Fruit fly (Drosophila melanogaster) whole organism, prepupa: ENCODE data around the gene CG9451.

Source experiments
- Blimp-1 ChIP-seq: fragments of 200-800 bp; sonication (Bioruptor generic); optimal IDR thresholded peaks from 3 replicates; lab custom pipeline; 2017; ENCODE audit warnings: missing biosample characterization, missing genetic modification characterization, mild to moderate bottlenecking, moderate library complexity, missing genetic modification reagents
- CG10631 ChIP-seq: fragments of 200-800 bp; sonication (Bioruptor generic); optimal IDR thresholded peaks from 2 replicates; lab custom pipeline; 2016; ENCODE audit warnings: missing biosample characterization, missing genetic modification characterization
- CG11294 ChIP-seq: fragments of 200-800 bp; sonication (Bioruptor generic); IDR thresholded peaks from 2 replicates; pipeline ENCODE4 v1.3.6; 2022; ENCODE audit warnings: missing biosample characterization, missing genetic modification characterization
- CG11762 ChIP-seq: fragments of 200-800 bp; sonication (Bioruptor generic); optimal IDR thresholded peaks from 3 replicates; lab custom pipeline; 2016; ENCODE audit warnings: missing biosample characterization, missing genetic modification characterization; ENCODE audit not compliant: insufficient read depth
- CG1621 ChIP-seq: fragments of 200-800 bp; sonication (Bioruptor generic); optimal IDR thresholded peaks from 3 replicates; lab custom pipeline; 2018; ENCODE audit warnings: missing biosample characterization, mild to moderate bottlenecking, missing genetic modification characterization
- CG3032 ChIP-seq: fragments of 200-800 bp; optimal IDR thresholded peaks from 2 replicates; lab custom pipeline; 2019; ENCODE audit warnings: missing biosample characterization, mild to moderate bottlenecking, missing genetic modification characterization, moderate library complexity
- CG31627 ChIP-seq: fragments of 200-800 bp; sonication (Bioruptor generic); optimal IDR thresholded peaks from 3 replicates; lab custom pipeline; 2016; ENCODE audit warnings: missing biosample characterization, missing genetic modification characterization
- CG32006 ChIP-seq: fragments of 200-800 bp; sonication (Bioruptor generic); optimal IDR thresholded peaks from 3 replicates; lab custom pipeline; 2017; ENCODE audit warnings: missing biosample characterization, mild to moderate bottlenecking, missing genetic modification characterization
- CG34406 ChIP-seq: fragments of 200-800 bp; sonication (Bioruptor generic); optimal IDR thresholded peaks from 3 replicates; lab custom pipeline; 2016; ENCODE audit warnings: missing biosample characterization, missing genetic modification characterization
- CG4318 ChIP-seq: fragments of 200-800 bp; sonication (Bioruptor generic); optimal IDR thresholded peaks from 3 replicates; lab custom pipeline; 2017; ENCODE audit warnings: missing biosample characterization, mild to moderate bottlenecking, missing genetic modification characterization
- CG6792 ChIP-seq: fragments of 200-800 bp; sonication (Bioruptor generic); optimal IDR thresholded peaks from 3 replicates; lab custom pipeline; 2016; ENCODE audit warnings: missing biosample characterization, missing genetic modification characterization
- CG6808 ChIP-seq: fragments of 200-800 bp; sonication (Bioruptor generic); optimal IDR thresholded peaks from 3 replicates; lab custom pipeline; 2017; ENCODE audit warnings: missing biosample characterization, missing genetic modification characterization, mild to moderate bottlenecking, moderate library complexity, missing genetic modification reagents
- CG6854 ChIP-seq: fragments of 200-800 bp; sonication (Bioruptor generic); optimal IDR thresholded peaks from 2 replicates; lab custom pipeline; 2017; ENCODE audit warnings: missing biosample characterization, mild to moderate bottlenecking, missing genetic modification characterization
- CG7368 ChIP-seq: fragments of 200-800 bp; sonication (Bioruptor generic); optimal IDR thresholded peaks from 3 replicates; lab custom pipeline; 2016; ENCODE audit warnings: missing biosample characterization, missing genetic modification characterization
- CG8119 ChIP-seq: fragments of 200-800 bp; sonication (Bioruptor generic); IDR thresholded peaks from 3 replicates; pipeline ENCODE4 v1.3.6; 2022; ENCODE audit warnings: missing biosample characterization, missing genetic modification characterization
- CG8319 ChIP-seq: fragments of 200-800 bp; sonication (Bioruptor generic); optimal IDR thresholded peaks from 3 replicates; lab custom pipeline; 2016; ENCODE audit warnings: missing biosample characterization, missing genetic modification characterization
- CG9139 ChIP-seq: fragments of 200-800 bp; sonication (Bioruptor generic); optimal IDR thresholded peaks from 3 replicates; lab custom pipeline; 2017; ENCODE audit warnings: missing biosample characterization, mild to moderate bottlenecking, missing genetic modification characterization
- Eip75B ChIP-seq: fragments of 200-800 bp; sonication (Bioruptor generic); optimal IDR thresholded peaks from 3 replicates; lab custom pipeline; 2016; ENCODE audit warnings: missing biosample characterization, missing genetic modification characterization
- Eip78C ChIP-seq: fragments of 200-800 bp; sonication (Bioruptor generic); peaks from one replicate; lab custom pipeline; 2016; ENCODE audit warnings: missing biosample characterization, missing genetic modification characterization
- Ets96B ChIP-seq: fragments of 200-800 bp; optimal IDR thresholded peaks from 2 replicates; lab custom pipeline; 2019; ENCODE audit warnings: missing biosample characterization, mild to moderate bottlenecking, missing genetic modification characterization, moderate library complexity
- Hr38 ChIP-seq: sonication (Bioruptor generic); optimal IDR thresholded peaks from 2 replicates; lab custom pipeline; 2016; ENCODE audit warnings: missing biosample characterization, missing genetic modification characterization
- Lpt ChIP-seq: fragments of 200-800 bp; sonication (Bioruptor generic); optimal IDR thresholded peaks from 3 replicates; lab custom pipeline; 2016; ENCODE audit warnings: missing biosample characterization, missing genetic modification characterization
- OdsH ChIP-seq: fragments of 200-800 bp; sonication (Bioruptor generic); optimal IDR thresholded peaks from 3 replicates; lab custom pipeline; 2016; ENCODE audit warnings: missing biosample characterization, missing genetic modification characterization
- Sox102F ChIP-seq: fragments of 200-800 bp; sonication (Bioruptor generic); optimal IDR thresholded peaks from 2 replicates; lab custom pipeline; 2016; ENCODE audit warnings: missing biosample characterization, mild to moderate bottlenecking, missing genetic modification characterization
- Sox14 ChIP-seq: fragments of 200-800 bp; sonication (Bioruptor generic); optimal IDR thresholded peaks from 3 replicates; lab custom pipeline; 2016; ENCODE audit warnings: missing biosample characterization, missing genetic modification characterization
- Sox15 ChIP-seq: fragments of 200-800 bp; sonication (Bioruptor generic); optimal IDR thresholded peaks from 3 replicates; lab custom pipeline; 2016; ENCODE audit warnings: missing biosample characterization, missing genetic modification characterization
- achi ChIP-seq: fragments of 200-800 bp; sonication (Bioruptor generic); optimal IDR thresholded peaks from 3 replicates; lab custom pipeline; 2016; ENCODE audit warnings: missing biosample characterization, missing genetic modification characterization
- cyc ChIP-seq: fragments of 200-800 bp; sonication (Bioruptor generic); optimal IDR thresholded peaks from 3 replicates; lab custom pipeline; 2016; ENCODE audit warnings: missing biosample characterization, missing genetic modification characterization
- esn ChIP-seq: fragments of 200-800 bp; sonication (Bioruptor generic); optimal IDR thresholded peaks from 2 replicates; lab custom pipeline; 2016; ENCODE audit warnings: missing biosample characterization, mild to moderate bottlenecking, missing genetic modification characterization, moderate library complexity
- fd59A ChIP-seq: fragments of 200-800 bp; sonication (Bioruptor generic); optimal IDR thresholded peaks from 2 replicates; lab custom pipeline; 2017; ENCODE audit warnings: missing biosample characterization, mild to moderate bottlenecking, missing genetic modification characterization, missing genetic modification reagents
- fkh ChIP-seq: fragments of 200-800 bp; sonication (Bioruptor generic); optimal IDR thresholded peaks from 3 replicates; lab custom pipeline; 2017; ENCODE audit warnings: missing biosample characterization, mild to moderate bottlenecking, missing genetic modification characterization, moderate library complexity
- net ChIP-seq: fragments of 200-800 bp; sonication (Bioruptor generic); optimal IDR thresholded peaks from 3 replicates; lab custom pipeline; 2016; ENCODE audit warnings: missing biosample characterization, missing genetic modification characterization
- salr ChIP-seq, 2 experiments: fragments of 200-800 bp; sonication (Bioruptor generic); optimal IDR thresholded peaks; 3 replicates each; lab custom pipeline; 2016 to 2018; ENCODE audit warnings: missing biosample characterization in 2 of 2, missing genetic modification characterization in 2 of 2, mild to moderate bottlenecking in 1 of 2
- spab ChIP-seq: fragments of 200-800 bp; sonication (Bioruptor generic); optimal IDR thresholded peaks from 2 replicates; lab custom pipeline; 2017; ENCODE audit warnings: missing biosample characterization, mild to moderate bottlenecking, missing genetic modification characterization, missing genetic modification reagents
- svp ChIP-seq: fragments of 200-800 bp; sonication (Bioruptor generic); peaks from one replicate; lab custom pipeline; 2016; ENCODE audit warnings: missing biosample characterization, missing genetic modification characterization

CG9451 gene

DNA sequence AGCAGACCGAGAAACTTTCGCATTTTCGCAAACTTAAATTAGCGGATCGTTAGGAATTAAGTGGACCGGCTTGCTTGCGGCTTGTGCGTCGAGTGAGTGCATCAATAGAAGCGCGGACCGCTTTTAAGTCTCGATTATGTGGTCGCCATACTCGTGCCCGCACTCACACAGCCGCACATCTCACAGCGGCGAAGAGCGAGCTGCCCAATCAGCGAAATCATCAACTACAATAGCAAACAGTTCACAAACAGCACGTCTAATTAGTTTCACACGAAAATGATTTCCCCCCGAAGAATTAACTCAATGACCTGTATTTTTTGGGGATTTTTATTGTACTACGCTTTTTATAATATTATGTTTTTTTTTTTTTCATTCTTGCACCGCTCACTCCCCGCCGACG lies at the start of gene CG9451:
TSS of gene CG9451 (minus strand) at position 101 of the 400 bp plus-strand sequence.
- TF ChIP-seq CG9139 (GFP tag; lab: Kevin White, UChicago) (no peak), CG32006 (no peak), net (GFP tag; lab: Kevin White, UChicago) (no peak), esn (GFP tag; lab: Kevin White, UChicago) (no peak), Ets96B (tag; lab: Kevin White, UChicago) (no peak), cyc (no peak), achi (GFP tag; lab: Kevin White, UChicago) (no peak), salr (GFP tag; optimal IDR thresholded peaks at IDR 0.05; lab: Kevin White, UChicago) (no peak), OdsH (GFP tag; lab: Kevin White, UChicago) (no peak), Eip78C (no peak), CG4318 (GFP tag; lab: Kevin White, UChicago) (no peak), CG3032 (tag; lab: Kevin White, UChicago) (no peak), CG6808 (GFP tag; lab: Kevin White, UChicago) (no peak), fd59A (GFP tag; lab: Kevin White, UChicago) (no peak)

DNA sequence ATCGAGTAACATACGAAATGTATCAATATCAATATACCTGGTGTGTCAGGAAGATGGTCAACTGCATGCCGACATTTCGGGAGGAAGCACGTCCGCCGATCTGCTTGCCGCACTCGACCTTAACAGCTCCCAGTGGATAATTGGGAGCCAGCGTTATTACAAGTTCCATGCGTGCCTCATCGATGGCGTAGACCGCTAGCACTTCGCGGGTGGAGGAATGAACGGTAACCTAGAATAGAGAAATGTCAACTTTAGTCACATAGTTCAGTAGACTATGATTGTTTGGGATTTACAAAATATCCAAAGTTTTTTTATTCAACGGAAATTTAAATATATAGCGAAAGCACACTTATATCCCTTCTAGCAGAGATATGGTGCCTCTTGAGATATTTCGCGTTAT lies 44.2 kb upstream of the CG9451 start, which contains the start of the genes CG46435 and Rcd7:
TSS of gene CG46435 (plus strand) at position 301 of the 400 bp plus-strand sequence.
TSS of gene Rcd7 (plus strand) at position 301 of the 400 bp plus-strand sequence.
- no peak for TF ChIP-seq CG6854
- no peak for TF ChIP-seq svp
- no peak for TF ChIP-seq CG8119 (GFP tag; lab: Robert Waterston, UW)
- no peak for TF ChIP-seq CG6792 (GFP tag; lab: Kevin White, UChicago)
- no peak for TF ChIP-seq spab
- no peak for TF ChIP-seq net (GFP tag; lab: Kevin White, UChicago)
- TF ChIP-seq CG7368 (GFP tag; lab: Kevin White, UChicago) = no peak
- TF ChIP-seq Hr38 = no peak
- TF ChIP-seq CG11762 = no peak

DNA sequence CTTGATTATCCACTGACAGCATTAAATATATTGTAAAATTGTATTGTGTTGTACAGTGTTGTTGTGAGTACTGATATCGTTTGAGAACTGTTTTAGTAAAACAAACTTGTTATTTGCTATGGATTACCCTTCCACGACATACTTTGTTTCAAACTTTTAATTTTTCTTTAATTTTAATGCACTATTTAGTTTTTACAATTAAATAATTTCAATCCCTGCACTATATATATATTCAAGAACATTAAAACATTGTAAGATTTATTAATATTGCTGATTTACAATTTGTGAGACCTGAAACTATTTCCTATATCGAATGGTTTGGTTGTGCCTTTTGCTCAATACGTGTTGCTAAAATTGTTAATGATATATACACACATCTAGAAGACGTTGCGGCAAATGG lies 43.5 kb upstream of the CG9451 start, which contains the start of the genes CG46434 and Dred:
TSS of gene CG46434 (minus strand) at position 101 of the 400 bp plus-strand sequence.
TSS of gene Dred (minus strand) at position 101 of the 400 bp plus-strand sequence.
- TF ChIP-seq CG10631 (GFP tag; lab: Kevin White, UChicago) = no peak
- no peak for TF ChIP-seq Sox15 (GFP tag; lab: Kevin White, UChicago)
- no peak for TF ChIP-seq CG8119 (GFP tag; lab: Robert Waterston, UW)
- no peak for TF ChIP-seq CG34406
- TF ChIP-seq Sox102F = no peak
- TF ChIP-seq CG3032 (tag; lab: Kevin White, UChicago) = no peak
- no peak for TF ChIP-seq CG6808 (GFP tag; lab: Kevin White, UChicago)
- no peak for TF ChIP-seq Lpt
- no peak for TF ChIP-seq CG8319 (GFP tag; lab: Kevin White, UChicago)
- no peak for TF ChIP-seq achi (GFP tag; lab: Kevin White, UChicago)
- no peak for TF ChIP-seq fkh (GFP tag; lab: Kevin White, UChicago)
- no peak for TF ChIP-seq CG11294 (GFP tag; lab: Robert Waterston, UW)
- no peak for TF ChIP-seq CG1621 (tag; lab: Kevin White, UChicago)
- TF ChIP-seq OdsH (GFP tag; lab: Kevin White, UChicago) = no peak
- TF ChIP-seq Sox14 = no peak
- TF ChIP-seq CG31627 = no peak

- no peak for TF ChIP-seq CG10631 (GFP tag; lab: Kevin White, UChicago)
- no peak for TF ChIP-seq Eip75B
- TF ChIP-seq CG34406 = no peak
- TF ChIP-seq Blimp-1 = no peak
These were observed 31.8 kb upstream of the CG9451 start, which contains the start of gene Cpr76Bd for dm6 chr3L:19532443-19532842. TSS of gene Cpr76Bd (plus strand) at chr3L:19532743.
